Worm (Caenorhabditis elegans) whole organism, L4 larva: ENCODE measurements around the gene C56A3.8.

Experiments used
- D1046.2 ChIP-seq: fragments of 200-800 bp; sonication (Bioruptor generic); IDR thresholded peaks from 2 replicates; pipeline ENCODE4 v1.3.6; 2022; ENCODE audit warnings: missing genetic modification characterization, missing compliant biosample characterization
- F44E2.7 ChIP-seq: fragments of 200-800 bp; sonication (Bioruptor generic); IDR thresholded peaks from 2 replicates; pipeline ENCODE4 v2.1.2; 2022; ENCODE audit warnings: missing genetic modification characterization, missing compliant biosample characterization
- T20F7.1 ChIP-seq: fragments of 200-800 bp; sonication (Bioruptor generic); optimal IDR thresholded peaks from 2 replicates; lab custom pipeline; 2018; ENCODE audit warnings: mild to moderate bottlenecking, missing genetic modification characterization, missing compliant biosample characterization
- Y48G9A.11 ChIP-seq: fragments of 200-800 bp; sonication (Bioruptor generic); IDR thresholded peaks from 2 replicates; pipeline ENCODE4 v1.3.6; 2022; ENCODE audit warnings: missing genetic modification reagents, missing genetic modification characterization, missing compliant biosample characterization
- Y75B8A.6 ChIP-seq: fragments of 200-800 bp; sonication (Bioruptor generic); IDR thresholded peaks from 2 replicates; pipeline ENCODE4 v1.3.6; 2022; ENCODE audit warnings: missing genetic modification reagents, missing genetic modification characterization, missing compliant biosample characterization
- ZK546.5 ChIP-seq, 2 experiments: sonication (generic microtip); optimal IDR thresholded peaks; 2 replicates each; lab custom pipeline; 2017; ENCODE audit warnings: missing biosample characterization in 2 of 2, missing genetic modification characterization in 2 of 2
- aly-2 ChIP-seq: sonication (generic microtip); optimal IDR thresholded peaks from 2 replicates; lab custom pipeline; 2018; ENCODE audit warnings: missing biosample characterization, missing genetic modification characterization
- attf-4 ChIP-seq: sonication (generic microtip); optimal IDR thresholded peaks from 3 replicates; lab custom pipeline; 2017; ENCODE audit warnings: missing biosample characterization, missing genetic modification characterization
- ceh-20 ChIP-seq: fragments of 200-800 bp; sonication (Bioruptor generic); IDR thresholded peaks from 2 replicates; pipeline ENCODE4 v1.3.6; 2022; ENCODE audit warnings: missing genetic modification reagents, missing genetic modification characterization, missing compliant biosample characterization
- ceh-44 ChIP-seq: fragments of 200-800 bp; sonication (Bioruptor generic); IDR thresholded peaks from 2 replicates; pipeline ENCODE4 v1.3.6; 2022; ENCODE audit warnings: missing genetic modification reagents, missing genetic modification characterization, missing compliant biosample characterization
- ceh-62 ChIP-seq: sonication (generic microtip); optimal IDR thresholded peaks from 2 replicates; lab custom pipeline; 2017; ENCODE audit warnings: missing biosample characterization, missing genetic modification characterization
- ces-1 ChIP-seq: fragments of 150-350 bp; sonication (generic microtip); optimal IDR thresholded peaks from 4 replicates; lab custom pipeline; 2014; ENCODE audit warnings: missing biosample characterization, missing genetic modification reagents, missing genetic modification characterization
- cey-2 ChIP-seq: sonication (generic microtip); optimal IDR thresholded peaks from 3 replicates; lab custom pipeline; 2017; ENCODE audit warnings: missing genetic modification characterization, mild to moderate bottlenecking, missing compliant biosample characterization, antibody characterized with exemption, borderline replicate concordance; ENCODE audit not compliant: insufficient read depth
- daf-12 ChIP-seq: fragments of 150-350 bp; optimal IDR thresholded peaks from 2 replicates; lab custom pipeline; 2014; ENCODE audit warnings: missing biosample characterization, missing genetic modification reagents, missing genetic modification characterization
- daf-8 ChIP-seq: fragments of 200-800 bp; sonication (Bioruptor generic); IDR thresholded peaks from 2 replicates; pipeline ENCODE4 v1.3.6; 2022; ENCODE audit warnings: missing genetic modification characterization, missing compliant biosample characterization
- dmd-6 ChIP-seq: fragments of 200-800 bp; sonication (Bioruptor generic); IDR thresholded peaks from 2 replicates; pipeline ENCODE4 v1.3.6; 2022; ENCODE audit warnings: missing genetic modification reagents, missing genetic modification characterization, missing compliant biosample characterization
- dmd-8 ChIP-seq: fragments of 200-800 bp; sonication (Bioruptor generic); IDR thresholded peaks from 2 replicates; pipeline ENCODE4 v1.3.6; 2022; ENCODE audit warnings: missing genetic modification characterization, missing compliant biosample characterization
- fkh-10 ChIP-seq: fragments of 150-350 bp; optimal IDR thresholded peaks from 2 replicates; lab custom pipeline; 2014; ENCODE audit warnings: missing biosample characterization, missing genetic modification reagents, missing genetic modification characterization
- hlh-11 ChIP-seq: fragments of 200-800 bp; sonication (Bioruptor generic); optimal IDR thresholded peaks from 2 replicates; lab custom pipeline; 2018; ENCODE audit warnings: mild to moderate bottlenecking, missing genetic modification characterization, missing compliant biosample characterization
- hmg-1.1 ChIP-seq: fragments of 200-800 bp; sonication (Bioruptor generic); IDR thresholded peaks from 2 replicates; pipeline ENCODE4 v1.3.6; 2022; ENCODE audit warnings: missing genetic modification reagents, missing genetic modification characterization, missing compliant biosample characterization
- jun-1 ChIP-seq: fragments of 150-350 bp; optimal IDR thresholded peaks from 2 replicates; lab custom pipeline; 2014; ENCODE audit warnings: missing biosample characterization, missing genetic modification reagents, missing genetic modification characterization
- lim-7 ChIP-seq: fragments of 200-800 bp; sonication (Bioruptor generic); IDR thresholded peaks from 2 replicates; pipeline ENCODE4 v1.3.6; 2022; ENCODE audit warnings: missing genetic modification characterization, missing compliant biosample characterization
- lir-3 ChIP-seq: sonication (generic microtip); optimal IDR thresholded peaks from 2 replicates; lab custom pipeline; 2016; ENCODE audit warnings: mild to moderate bottlenecking, missing genetic modification characterization, missing compliant biosample characterization
- lsy-2 ChIP-seq, 2 experiments: fragments of 150-350 bp in 1 of 2; sonication (generic microtip) in 1 of 2; optimal IDR thresholded peaks; 2 replicates each; lab custom pipeline; 2014 to 2017; ENCODE audit warnings: missing biosample characterization in 2 of 2, missing genetic modification characterization in 2 of 2
- madf-9 ChIP-seq: fragments of 200-800 bp; sonication (Bioruptor generic); conservative IDR thresholded peaks from 2 replicates; pipeline ENCODE4 v1.3.6; 2022; ENCODE audit warnings: missing genetic modification reagents, missing genetic modification characterization, missing compliant biosample characterization
- mdt-29 ChIP-seq: fragments of 200-800 bp; sonication (Bioruptor generic); IDR thresholded peaks from 2 replicates; pipeline ENCODE4 v1.3.6; 2022; ENCODE audit warnings: missing genetic modification reagents, missing genetic modification characterization, missing compliant biosample characterization
- mep-1 ChIP-seq: fragments of 150-350 bp; sonication (generic microtip); optimal IDR thresholded peaks from 3 replicates; lab custom pipeline; 2014; ENCODE audit warnings: missing biosample characterization, missing genetic modification characterization
- mes-2 ChIP-seq: sonication (generic microtip); optimal IDR thresholded peaks from 2 replicates; lab custom pipeline; 2016; ENCODE audit warnings: missing genotype, mild to moderate bottlenecking, missing genetic modification characterization, missing compliant biosample characterization; ENCODE audit not compliant: poor library complexity, severe bottlenecking
- mxl-2 ChIP-seq: fragments of 200-800 bp; sonication (Bioruptor generic); conservative IDR thresholded peaks from 2 replicates; pipeline ENCODE4 v1.3.6; 2022; ENCODE audit warnings: missing genetic modification reagents, missing genetic modification characterization, missing compliant biosample characterization
- nhr-10 ChIP-seq: fragments of 150-350 bp; optimal IDR thresholded peaks from 2 replicates; lab custom pipeline; 2014; ENCODE audit warnings: missing biosample characterization, missing genetic modification characterization
- nhr-11 ChIP-seq: fragments of 150-350 bp; optimal IDR thresholded peaks from 2 replicates; lab custom pipeline; 2014; ENCODE audit warnings: missing biosample characterization, missing genetic modification characterization
- nhr-111 ChIP-seq: fragments of 200-800 bp; sonication (Bioruptor generic); optimal IDR thresholded peaks from 2 replicates; lab custom pipeline; 2018; ENCODE audit warnings: mild to moderate bottlenecking, missing genetic modification characterization, missing compliant biosample characterization
- nhr-237 ChIP-seq: sonication (generic microtip); optimal IDR thresholded peaks from 2 replicates; lab custom pipeline; 2017; ENCODE audit warnings: missing biosample characterization, missing genetic modification characterization
- nhr-25 ChIP-seq: sonication (generic microtip); optimal IDR thresholded peaks from 2 replicates; lab custom pipeline; 2017; ENCODE audit warnings: missing genetic modification characterization, mild to moderate bottlenecking, missing compliant biosample characterization, antibody characterized with exemption, moderate library complexity, borderline replicate concordance; ENCODE audit not compliant: insufficient read depth
- nhr-48 ChIP-seq: sonication (generic microtip); optimal IDR thresholded peaks from 2 replicates; lab custom pipeline; 2016; ENCODE audit warnings: mild to moderate bottlenecking, missing genetic modification characterization, missing compliant biosample characterization
- nhr-76 ChIP-seq: fragments of 150-350 bp; optimal IDR thresholded peaks from 2 replicates; lab custom pipeline; 2014; ENCODE audit warnings: missing biosample characterization, missing genetic modification characterization
- nhr-77 ChIP-seq: fragments of 150-350 bp; optimal IDR thresholded peaks from 2 replicates; lab custom pipeline; 2014; ENCODE audit warnings: missing biosample characterization, missing genetic modification characterization
- pha-4 ChIP-seq, 2 experiments: fragments of 150-350 bp in 1 of 2; fragments of 200-800 bp in 1 of 2; sonication (Bioruptor generic) in 1 of 2; IDR thresholded peaks in 1 of 2; optimal IDR thresholded peaks in 1 of 2; 2 replicates each; pipeline versions ENCODE4 v1.3.6 to Lab custom; 2014 to 2022; ENCODE audit warnings: missing genetic modification characterization in 2 of 2, missing genetic modification reagents in 2 of 2, missing biosample characterization in 1 of 2, missing compliant biosample characterization in 1 of 2
- php-3 ChIP-seq: fragments of 200-800 bp; sonication (Bioruptor generic); IDR thresholded peaks from 2 replicates; pipeline ENCODE4 v1.3.6; 2022; ENCODE audit warnings: missing genetic modification reagents, missing genetic modification characterization, missing compliant biosample characterization
- pqm-1 ChIP-seq: sonication (generic microtip); optimal IDR thresholded peaks from 2 replicates; lab custom pipeline; 2017; ENCODE audit warnings: missing biosample characterization, missing genetic modification characterization
- sdz-12 ChIP-seq: fragments of 200-800 bp; sonication (Bioruptor generic); optimal IDR thresholded peaks from 2 replicates; lab custom pipeline; 2018; ENCODE audit warnings: mild to moderate bottlenecking, missing genetic modification characterization, missing compliant biosample characterization
- set-16 ChIP-seq: fragments of 200-800 bp; sonication (Bioruptor generic); IDR thresholded peaks from 2 replicates; pipeline ENCODE4 v1.3.6; 2022; ENCODE audit warnings: missing genetic modification reagents, missing genetic modification characterization, missing compliant biosample characterization
- snpc-1.2 ChIP-seq: fragments of 200-800 bp; sonication (Bioruptor generic); IDR thresholded peaks from 2 replicates; pipeline ENCODE4 v1.3.6; 2022; ENCODE audit warnings: missing genetic modification reagents, missing genetic modification characterization, missing compliant biosample characterization
- spr-1 ChIP-seq: sonication (generic microtip); optimal IDR thresholded peaks from 2 replicates; lab custom pipeline; 2016; ENCODE audit warnings: mild to moderate bottlenecking, missing genetic modification characterization, missing compliant biosample characterization
- unc-130 ChIP-seq: sonication (generic microtip); optimal IDR thresholded peaks from 2 replicates; lab custom pipeline; 2016; ENCODE audit warnings: missing genetic modification reagents, missing genetic modification characterization, missing compliant biosample characterization
- zag-1 ChIP-seq: fragments of 150-350 bp; optimal IDR thresholded peaks from 2 replicates; lab custom pipeline; 2014; ENCODE audit warnings: missing biosample characterization, missing genetic modification characterization
- zip-11 ChIP-seq: fragments of 200-800 bp; sonication (Bioruptor generic); IDR thresholded peaks from 2 replicates; pipeline ENCODE4 v1.3.6; 2022; ENCODE audit warnings: missing genetic modification characterization, missing compliant biosample characterization
- ztf-11 ChIP-seq: fragments of 150-350 bp; optimal IDR thresholded peaks from 2 replicates; lab custom pipeline; 2014; ENCODE audit warnings: missing biosample characterization, missing genetic modification characterization

C56A3.8 gene

DNA sequence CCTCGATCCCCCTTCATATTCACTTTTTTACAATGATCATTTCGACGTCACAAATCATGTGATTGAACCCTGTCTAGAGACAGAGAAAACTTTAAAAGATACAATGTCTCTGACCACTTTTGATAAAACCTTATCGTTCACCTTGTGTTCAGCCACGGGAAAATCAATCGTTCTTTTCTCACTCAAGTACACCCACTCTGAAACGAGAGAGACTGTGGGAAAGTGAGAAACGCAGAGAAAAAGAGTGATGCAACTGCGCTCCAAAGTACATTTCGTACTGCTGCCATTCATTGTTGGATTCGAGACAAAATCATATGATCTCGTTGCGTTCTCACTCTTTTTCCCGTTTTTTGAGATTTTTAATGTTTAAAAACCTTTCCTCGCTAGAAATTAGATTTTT is 5.1 kb downstream of the C56A3.8 start (continued):
- peak; percentile 90 for TF ChIP-seq nhr-11 (tag; lab: Kevin White, UChicago)
- TF ChIP-seq dmd-8 (GFP tag; lab: Robert Waterston, UW), result no peak
- TF ChIP-seq mxl-2 (GFP tag; lab: Robert Waterston, UW), result no peak
- TF ChIP-seq nhr-77 (tag; lab: Kevin White, UChicago), result peak; percentile 89
- TF ChIP-seq jun-1, result peak; percentile 17
- no peak for TF ChIP-seq D1046.2
- peak; percentile 68 for TF ChIP-seq ceh-20 (GFP tag; lab: Robert Waterston, UW)
- no peak; the same call in 1 of the 2 replicates for TF ChIP-seq Y48G9A.11 (GFP tag; lab: Robert Waterston, UW)
- TF ChIP-seq zag-1 (tag; lab: Kevin White, UChicago), result no peak
- TF ChIP-seq lir-3 (tag; lab: Kevin White, UChicago), result no peak
- peak; percentile 45 to 91 for TF ChIP-seq lsy-2 (tag; optimal IDR thresholded peaks at IDR 0.05; lab: Kevin White, UChicago)
- TF ChIP-seq dmd-6 (GFP tag; lab: Robert Waterston, UW), result peak; percentile 88
- TF ChIP-seq pha-4 (GFP tag; IDR thresholded peaks at IDR 0.05; lab: Robert Waterston, UW), result peak; percentile 66
- peak; percentile 3 for TF ChIP-seq pha-4 (tag; optimal IDR thresholded peaks at IDR 0.05; lab: Kevin White, UChicago)
- peak; percentile 83 for TF ChIP-seq T20F7.1 (GFP tag; lab: Kevin White, UChicago)
- no peak for TF ChIP-seq daf-12 (tag; lab: Kevin White, UChicago)
- TF ChIP-seq mdt-29, result peak; percentile 83
- no peak for TF ChIP-seq attf-4
- no peak for TF ChIP-seq zip-11
- no peak for TF ChIP-seq daf-8 (GFP tag; lab: Robert Waterston, UW)
- no peak for TF ChIP-seq madf-9 (GFP tag; lab: Robert Waterston, UW)
- TF ChIP-seq pqm-1, result peak; percentile 81
- no peak for TF ChIP-seq lim-7
- TF ChIP-seq nhr-111, result no peak
- TF ChIP-seq Y75B8A.6 (GFP tag; lab: Robert Waterston, UW), result no peak
- peak; percentile 82 for TF ChIP-seq mes-2 (tag; lab: Kevin White, UChicago)
- peak; percentile 69 for TF ChIP-seq php-3 (GFP tag; lab: Robert Waterston, UW)
- no peak for TF ChIP-seq unc-130 (GFP tag; lab: Kevin White, UChicago)
- TF ChIP-seq nhr-76 (tag; lab: Kevin White, UChicago), result peak; percentile 70
- no peak for TF ChIP-seq sdz-12 (GFP tag; lab: Kevin White, UChicago)
- TF ChIP-seq ZK546.5 (tag; optimal IDR thresholded peaks at IDR 0.05; lab: Kevin White, UChicago), result no peak
- TF ChIP-seq mep-1 (tag; lab: Kevin White, UChicago), result peak; percentile 95
- peak; percentile 77 for TF ChIP-seq hmg-1.1 (GFP tag; lab: Robert Waterston, UW)
- TF ChIP-seq snpc-1.2 (GFP tag; lab: Robert Waterston, UW), result no peak
- peak; percentile 20 for TF ChIP-seq nhr-10
- TF ChIP-seq spr-1 (tag; lab: Kevin White, UChicago), result peak; percentile 69

DNA sequence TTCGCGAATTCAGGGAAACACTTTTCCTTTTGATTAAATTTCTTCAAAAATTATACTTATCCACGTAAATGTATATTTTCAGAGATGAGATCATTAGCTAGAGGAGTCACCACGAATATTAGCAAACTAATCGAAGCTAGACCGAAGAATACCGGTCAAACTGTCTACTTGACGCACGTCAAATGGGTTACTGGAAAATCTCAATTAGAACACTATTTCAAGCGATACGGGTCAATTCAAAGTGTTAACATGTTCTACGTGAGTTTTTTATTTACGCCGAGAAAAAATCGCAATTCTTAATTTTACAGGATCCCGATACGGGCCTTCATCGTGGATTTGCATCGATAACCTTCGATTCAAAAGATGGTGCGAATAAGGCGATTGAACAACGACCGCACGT is 5.7 kb downstream of the C56A3.8 start, which contains the start of gene slrp-1:
Gene slrp-1 (plus strand): TSS at position 83 of the 400 bp plus-strand sequence.
- TF ChIP-seq hlh-11 (tag; lab: Kevin White, UChicago) (no peak), Y48G9A.11 (GFP tag; lab: Robert Waterston, UW) (0 out of 2 replicates have a peak, but pooled peaks have one; percentile 58)

DNA sequence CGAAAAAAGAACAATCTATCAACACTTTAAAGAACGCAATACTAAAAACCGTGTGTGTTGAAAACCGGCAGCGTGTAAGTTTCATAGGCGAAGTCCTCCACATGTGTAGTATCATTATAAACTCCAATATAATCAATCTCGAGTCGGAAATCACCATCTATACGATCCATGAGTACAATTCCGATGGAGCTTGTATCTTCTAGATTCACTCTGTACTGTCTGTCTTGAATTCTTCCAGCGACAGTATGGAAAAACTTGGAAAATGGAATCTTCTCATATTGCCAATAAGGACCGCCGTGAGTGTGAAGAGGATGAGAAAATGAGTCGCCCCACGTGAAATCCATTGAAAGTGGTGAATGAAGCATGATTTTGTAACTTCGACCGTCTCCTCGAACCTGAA is 6.9 kb downstream of the C56A3.8 start:
- TF ChIP-seq zip-11, result no peak
- no peak for TF ChIP-seq cey-2 (tag; lab: Kevin White, UChicago)
- TF ChIP-seq madf-9 (GFP tag; lab: Robert Waterston, UW), result no peak
- TF ChIP-seq mxl-2 (GFP tag; lab: Robert Waterston, UW), result 0 out of 2 replicates have a peak, but pooled peaks have one; percentile 21
- TF ChIP-seq ceh-44 (GFP tag; lab: Robert Waterston, UW), result no peak
- TF ChIP-seq spr-1 (tag; lab: Kevin White, UChicago), result no peak
- peak; percentile 30 for TF ChIP-seq hlh-11 (tag; lab: Kevin White, UChicago)
- no peak for TF ChIP-seq nhr-76 (tag; lab: Kevin White, UChicago)
- no peak for TF ChIP-seq daf-8 (GFP tag; lab: Robert Waterston, UW)
- TF ChIP-seq set-16 (GFP tag; lab: Robert Waterston, UW), result no peak
- TF ChIP-seq ces-1 (GFP tag; lab: Kevin White, UChicago), result no peak
- TF ChIP-seq fkh-10, result no peak
- no peak for TF ChIP-seq ceh-62 (tag; lab: Kevin White, UChicago)
- TF ChIP-seq aly-2, result no peak
- no peak for TF ChIP-seq F44E2.7 (GFP tag; lab: Robert Waterston, UW)
- peak; percentile 31 for TF ChIP-seq nhr-48 (tag; lab: Kevin White, UChicago)
- no peak for TF ChIP-seq ztf-11 (tag; lab: Kevin White, UChicago)
- TF ChIP-seq nhr-237 (tag; lab: Kevin White, UChicago), result no peak
- TF ChIP-seq nhr-25 (tag; lab: Kevin White, UChicago), result no peak
